Fruit fly (Drosophila melanogaster) whole organism, adult: ENCODE data around the gene mwh.

ENCODE experiments used
- CG11617 ChIP-seq: fragments of 200-800 bp; sonication (Bioruptor generic); optimal IDR thresholded peaks from 2 replicates; lab custom pipeline; 2017; ENCODE audit warnings: mild to moderate bottlenecking, missing biosample characterization, missing genetic modification reagents, missing genetic modification characterization
- CG5204 ChIP-seq: fragments of 200-800 bp; sonication (Bioruptor generic); optimal IDR thresholded peaks from 2 replicates; lab custom pipeline; 2016; ENCODE audit warnings: missing biosample characterization, missing genetic modification characterization
- CG7045 ChIP-seq: fragments of 200-800 bp; sonication (Bioruptor generic); optimal IDR thresholded peaks from 2 replicates; lab custom pipeline; 2017; ENCODE audit warnings: missing biosample characterization, mild to moderate bottlenecking, missing genetic modification characterization
- Crg-1 ChIP-seq: fragments of 200-800 bp; sonication (Bioruptor generic); optimal IDR thresholded peaks from 2 replicates; lab custom pipeline; 2016; ENCODE audit warnings: missing biosample characterization, missing genetic modification characterization
- Hr96 ChIP-seq: fragments of 200-800 bp; sonication (Bioruptor generic); optimal IDR thresholded peaks from 2 replicates; lab custom pipeline; 2016; ENCODE audit warnings: missing biosample characterization, missing genetic modification characterization
- bab1 ChIP-seq: fragments of 200-800 bp; sonication (Bioruptor generic); optimal IDR thresholded peaks from 3 replicates; lab custom pipeline; 2019; ENCODE audit warnings: missing biosample characterization, mild to moderate bottlenecking, missing genetic modification characterization, moderate library complexity
- cic ChIP-seq: fragments of 200-800 bp; sonication (Bioruptor generic); optimal IDR thresholded peaks from 2 replicates; lab custom pipeline; 2017; ENCODE audit warnings: missing biosample characterization, mild to moderate bottlenecking, missing genetic modification characterization, moderate library complexity
- cnc ChIP-seq, 2 experiments: fragments of >200 bp; optimal IDR thresholded peaks; 2 replicates each; lab custom pipeline; 2017
- kay ChIP-seq: fragments of 200-800 bp; sonication (Bioruptor generic); peaks from one replicate; lab custom pipeline; 2016; ENCODE audit warnings: missing biosample characterization, missing genetic modification characterization, borderline replicate concordance
- pad ChIP-seq: fragments of 200-800 bp; sonication (Bioruptor generic); optimal IDR thresholded peaks from 3 replicates; lab custom pipeline; 2017; ENCODE audit warnings: missing biosample characterization, missing genetic modification characterization, mild to moderate bottlenecking, moderate library complexity, missing genetic modification reagents
- tj ChIP-seq: fragments of 200-800 bp; sonication (Bioruptor generic); optimal IDR thresholded peaks from 3 replicates; lab custom pipeline; 2017; ENCODE audit warnings: missing biosample characterization, mild to moderate bottlenecking, missing genetic modification characterization, moderate library complexity
- toe ChIP-seq: fragments of 200-800 bp; sonication (Bioruptor generic); optimal IDR thresholded peaks from 2 replicates; lab custom pipeline; 2016; ENCODE audit warnings: missing biosample characterization, missing genetic modification characterization

- TF ChIP-seq cnc (optimal IDR thresholded peaks at IDR 0.05; lab: Kevin White, UChicago) (no peak), cic (GFP tag; lab: Kevin White, UChicago) (no peak), kay (GFP tag; lab: Kevin White, UChicago) (no peak), Hr96 (GFP tag; lab: Kevin White, UChicago) (no peak), pad (GFP tag; lab: Kevin White, UChicago) (no peak), CG5204 (GFP tag; lab: Kevin White, UChicago) (no peak), CG7045 (GFP tag; lab: Kevin White, UChicago) (no peak), Crg-1 (GFP tag; lab: Kevin White, UChicago) (no peak), CG11617 (GFP tag; lab: Kevin White, UChicago) (no peak), tj (GFP tag; lab: Kevin White, UChicago) (no peak), toe (GFP tag; lab: Kevin White, UChicago) (peak; percentile 28), bab1 (GFP tag; lab: Kevin White, UChicago) (no peak)
These were observed 4.6 kb upstream of the mwh start, which contains the start of gene Aplip1 for dm6 chr3L:1195868-1196552.
